Worm (Caenorhabditis elegans) whole organism, L3 larva: ENCODE data around the gene irld-8.
A peak's percentile ranks its signal among the peaks of the same experiment; 100 is the strongest.

Experiments
- R02D3.7 ChIP-seq: fragments of 150-350 bp; optimal IDR thresholded peaks from 2 replicates; lab custom pipeline; 2014; ENCODE audit warnings: missing biosample characterization, missing genetic modification characterization
- aly-2 ChIP-seq: fragments of 150-350 bp; optimal IDR thresholded peaks from 2 replicates; lab custom pipeline; 2014; ENCODE audit warnings: missing biosample characterization, missing genetic modification characterization
- ama-1 ChIP-seq: fragments of 150-350 bp; optimal IDR thresholded peaks from 2 replicates; lab custom pipeline; 2018
- ceh-82 ChIP-seq: fragments of 150-350 bp; optimal IDR thresholded peaks from 2 replicates; lab custom pipeline; 2014; ENCODE audit warnings: missing biosample characterization, missing genetic modification characterization
- egl-27 ChIP-seq: sonication (generic microtip); optimal IDR thresholded peaks from 4 replicates; lab custom pipeline; 2017; ENCODE audit warnings: missing biosample characterization, missing genetic modification reagents, missing genetic modification characterization
- elt-1 ChIP-seq: fragments of 150-350 bp; optimal IDR thresholded peaks from 2 replicates; lab custom pipeline; 2014; ENCODE audit warnings: missing biosample characterization, missing genetic modification characterization
- elt-2 ChIP-seq: sonication (generic microtip); optimal IDR thresholded peaks from 2 replicates; lab custom pipeline; 2016; ENCODE audit warnings: missing genetic modification reagents, mild to moderate bottlenecking, missing genetic modification characterization, missing compliant biosample characterization
- eor-1 ChIP-seq, 2 experiments: fragments of 150-350 bp; optimal IDR thresholded peaks; 2 replicates each; lab custom pipeline; 2014 to 2018; ENCODE audit warnings: missing biosample characterization in 2 of 2, missing genetic modification characterization in 2 of 2
- fkh-10 ChIP-seq: sonication (generic microtip); optimal IDR thresholded peaks from 2 replicates; lab custom pipeline; 2017; ENCODE audit warnings: missing biosample characterization, missing genetic modification reagents, missing genetic modification characterization
- fkh-2 ChIP-seq: fragments of 150-350 bp; optimal IDR thresholded peaks from 2 replicates; lab custom pipeline; 2014; ENCODE audit warnings: missing biosample characterization, missing genetic modification reagents, missing genetic modification characterization
- fos-1 ChIP-seq: fragments of 150-350 bp; optimal IDR thresholded peaks from 2 replicates; lab custom pipeline; 2014; ENCODE audit warnings: missing biosample characterization, missing genetic modification characterization
- hmg-11 ChIP-seq: sonication (generic microtip); optimal IDR thresholded peaks from 2 replicates; lab custom pipeline; 2016; ENCODE audit warnings: missing genetic modification characterization, missing compliant biosample characterization
- jun-1 ChIP-seq: fragments of 150-350 bp; optimal IDR thresholded peaks from 2 replicates; lab custom pipeline; 2014; ENCODE audit warnings: missing biosample characterization, missing genetic modification reagents, missing genetic modification characterization
- mdl-1 ChIP-seq: fragments of 150-350 bp; optimal IDR thresholded peaks from 2 replicates; lab custom pipeline; 2014; ENCODE audit warnings: missing biosample characterization, missing genetic modification characterization
- nfya-1 ChIP-seq: sonication (generic microtip); optimal IDR thresholded peaks from 2 replicates; lab custom pipeline; 2017; ENCODE audit warnings: missing genetic modification characterization, mild to moderate bottlenecking, missing compliant biosample characterization, antibody characterized with exemption, moderate library complexity; ENCODE audit not compliant: insufficient read depth
- nhr-11 ChIP-seq: fragments of 150-350 bp; optimal IDR thresholded peaks from 2 replicates; lab custom pipeline; 2014; ENCODE audit warnings: missing biosample characterization, missing genetic modification characterization
- nhr-12 ChIP-seq: fragments of 150-350 bp; optimal IDR thresholded peaks from 2 replicates; lab custom pipeline; 2014; ENCODE audit warnings: missing biosample characterization, missing genetic modification characterization
- nhr-237 ChIP-seq: fragments of 150-350 bp; optimal IDR thresholded peaks from 2 replicates; lab custom pipeline; 2014; ENCODE audit warnings: missing biosample characterization, missing genetic modification characterization
- nhr-25 ChIP-seq: sonication (generic microtip); optimal IDR thresholded peaks from 2 replicates; lab custom pipeline; 2017; ENCODE audit warnings: missing biosample characterization, missing genetic modification characterization
- nhr-28 ChIP-seq: fragments of 150-350 bp; optimal IDR thresholded peaks from 2 replicates; lab custom pipeline; 2014; ENCODE audit warnings: missing biosample characterization, missing genetic modification characterization
- nhr-43 ChIP-seq: sonication (generic microtip); optimal IDR thresholded peaks from 2 replicates; lab custom pipeline; 2016; ENCODE audit warnings: mild to moderate bottlenecking, missing genetic modification characterization, missing compliant biosample characterization; ENCODE audit not compliant: poor library complexity, severe bottlenecking
- nhr-67 ChIP-seq: fragments of 150-350 bp; optimal IDR thresholded peaks from 2 replicates; lab custom pipeline; 2014; ENCODE audit warnings: missing biosample characterization, missing genetic modification characterization
- nhr-77 ChIP-seq: fragments of 150-350 bp; optimal IDR thresholded peaks from 2 replicates; lab custom pipeline; 2014; ENCODE audit warnings: missing biosample characterization, missing genetic modification characterization
- pha-4 ChIP-seq: fragments of 150-350 bp; optimal IDR thresholded peaks from 2 replicates; lab custom pipeline; 2014; ENCODE audit warnings: missing biosample characterization, missing genetic modification reagents, missing genetic modification characterization
- pqm-1 ChIP-seq: fragments of 150-350 bp; optimal IDR thresholded peaks from 2 replicates; lab custom pipeline; 2017; ENCODE audit warnings: missing biosample characterization, missing genetic modification characterization, inconsistent platforms
- sea-2 ChIP-seq: fragments of 150-350 bp; sonication (generic microtip); optimal IDR thresholded peaks from 4 replicates; lab custom pipeline; 2014; ENCODE audit warnings: missing biosample characterization, missing genetic modification reagents, missing genetic modification characterization
- skn-1 ChIP-seq: fragments of 150-350 bp; optimal IDR thresholded peaks from 2 replicates; lab custom pipeline; 2014; ENCODE audit warnings: missing biosample characterization, missing genetic modification characterization
- snpc-4 ChIP-seq: fragments of 150-350 bp; optimal IDR thresholded peaks from 2 replicates; lab custom pipeline; 2014; ENCODE audit warnings: missing biosample characterization, missing genetic modification characterization
- tbx-2 ChIP-seq: sonication (generic microtip); optimal IDR thresholded peaks from 2 replicates; lab custom pipeline; 2016; ENCODE audit warnings: mild to moderate bottlenecking, missing genetic modification characterization, missing compliant biosample characterization
- unc-39 ChIP-seq: sonication (generic microtip); optimal IDR thresholded peaks from 4 replicates; lab custom pipeline; 2017; ENCODE audit warnings: missing biosample characterization, missing genetic modification characterization
- unc-62 ChIP-seq: fragments of 150-350 bp; sonication (generic microtip); optimal IDR thresholded peaks from 4 replicates; lab custom pipeline; 2014; ENCODE audit warnings: missing biosample characterization, missing genetic modification reagents, missing genetic modification characterization
- zag-1 ChIP-seq: fragments of 150-350 bp; optimal IDR thresholded peaks from 2 replicates; lab custom pipeline; 2014; ENCODE audit warnings: missing biosample characterization, missing genetic modification characterization

irld-8 gene

ce11 chrIV:8157161-8157560 is 41.6 kb downstream of the irld-8 start, which contains the start of gene B0218.5:
TSS of gene B0218.5 (minus strand) at chrIV:8157261.
- no peak for TF ChIP-seq nhr-67
- TF ChIP-seq jun-1 (tag; lab: Kevin White, UChicago), result no peak
- TF ChIP-seq sea-2 (GFP tag; lab: Kevin White, UChicago), result no peak
- no peak for TF ChIP-seq ceh-82 (tag; lab: Kevin White, UChicago)
- no peak for TF ChIP-seq R02D3.7

- no peak for TF ChIP-seq egl-27 (tag; lab: Kevin White, UChicago)
- TF ChIP-seq zag-1 (tag; lab: Kevin White, UChicago), result no peak
- no peak for TF ChIP-seq nhr-12 (tag; lab: Kevin White, UChicago)
- no peak for TF ChIP-seq aly-2
- TF ChIP-seq R02D3.7, result no peak
- TF ChIP-seq eor-1 (tag; optimal IDR thresholded peaks at IDR 0.05; lab: Kevin White, UChicago), result no peak
- TF ChIP-seq nhr-28 (tag; lab: Kevin White, UChicago), result no peak
- TF ChIP-seq snpc-4 (tag; lab: Kevin White, UChicago), result no peak
- TF ChIP-seq skn-1 (tag; lab: Kevin White, UChicago), result no peak
- no peak for TF ChIP-seq tbx-2 (tag; lab: Kevin White, UChicago)
- no peak for TF ChIP-seq pha-4 (tag; lab: Kevin White, UChicago)
- no peak for TF ChIP-seq nhr-237 (tag; lab: Kevin White, UChicago)
- TF ChIP-seq nhr-43 (tag; lab: Kevin White, UChicago), result no peak
Measured at ce11 chrIV:8159087-8159486, 43.5 kb downstream of the irld-8 start, which contains the start of gene faah-1. TSS of gene faah-1 (plus strand) at chrIV:8159387.

ce11 chrIV:8159995-8160394 is 44.4 kb downstream of the irld-8 start:
- TF ChIP-seq elt-2 (tag; lab: Kevin White, UChicago), result peak; percentile 59
- TF ChIP-seq hmg-11 (tag; lab: Kevin White, UChicago), result no peak
- no peak for TF ChIP-seq nfya-1 (tag; lab: Kevin White, UChicago)
- no peak for TF ChIP-seq unc-39 (tag; lab: Kevin White, UChicago)
- TF ChIP-seq R02D3.7, result no peak
- no peak for TF ChIP-seq eor-1 (tag; optimal IDR thresholded peaks at IDR 0.05; lab: Kevin White, UChicago)
- no peak for TF ChIP-seq ama-1
- no peak for TF ChIP-seq nhr-25

ce11 chrIV:8161774-8162173 is 46.2 kb downstream of the irld-8 start:
- TF ChIP-seq pqm-1 (tag; lab: Kevin White, UChicago) (peak; percentile 59), elt-2 (tag; lab: Kevin White, UChicago) (peak; percentile 66), fkh-10 (no peak)

- no peak for TF ChIP-seq unc-62 (GFP tag; lab: Kevin White, UChicago)
- TF ChIP-seq nhr-43 (tag; lab: Kevin White, UChicago), result no peak
- no peak for TF ChIP-seq elt-1 (tag; lab: Kevin White, UChicago)
- peak; percentile 90 for TF ChIP-seq elt-2 (tag; lab: Kevin White, UChicago)
- no peak for TF ChIP-seq nhr-28 (tag; lab: Kevin White, UChicago)
- TF ChIP-seq ama-1, result no peak
- no peak for TF ChIP-seq fkh-2 (tag; lab: Kevin White, UChicago)
- peak; percentile 88 for TF ChIP-seq pqm-1 (tag; lab: Kevin White, UChicago)
- TF ChIP-seq pha-4 (tag; lab: Kevin White, UChicago), result peak; percentile 22
- TF ChIP-seq fos-1 (tag; lab: Kevin White, UChicago), result no peak
- TF ChIP-seq jun-1 (tag; lab: Kevin White, UChicago), result peak; percentile 47
Measured at ce11 chrIV:8163687-8164086, 48.1 kb downstream of the irld-8 start, which contains the start of gene clec-51. TSS of gene clec-51 (minus strand) at chrIV:8163800.

- TF ChIP-seq skn-1 (tag; lab: Kevin White, UChicago), result no peak
- no peak for TF ChIP-seq sea-2 (GFP tag; lab: Kevin White, UChicago)
- TF ChIP-seq mdl-1, result no peak
- no peak for TF ChIP-seq nhr-77
- TF ChIP-seq pha-4 (tag; lab: Kevin White, UChicago), result no peak
- no peak for TF ChIP-seq nhr-11 (tag; lab: Kevin White, UChicago)
Measured at ce11 chrIV:8164515-8164914, 49.0 kb downstream of the irld-8 start.
